Worm (Caenorhabditis elegans) whole organism, mixed stage, embryonic: ENCODE measurements around the gene bmk-1.

ENCODE experiments used
- blmp-1 ChIP-seq: fragments of 150-350 bp; optimal IDR thresholded peaks from 2 replicates; lab custom pipeline; 2014; ENCODE audit warnings: missing biosample characterization, missing genetic modification characterization
- lsy-2 ChIP-seq: fragments of 150-350 bp; optimal IDR thresholded peaks from 2 replicates; lab custom pipeline; 2014; ENCODE audit warnings: missing biosample characterization, missing genetic modification characterization
- mab-5 ChIP-seq: fragments of 150-350 bp; optimal IDR thresholded peaks from 2 replicates; lab custom pipeline; 2014; ENCODE audit warnings: missing biosample characterization, missing genetic modification characterization
- nhr-237 ChIP-seq: fragments of 150-350 bp; optimal IDR thresholded peaks from 2 replicates; lab custom pipeline; 2014; ENCODE audit warnings: missing biosample characterization, missing genetic modification characterization
- nhr-28 ChIP-seq: fragments of 150-350 bp; optimal IDR thresholded peaks from 2 replicates; lab custom pipeline; 2014; ENCODE audit warnings: missing biosample characterization, missing genetic modification characterization
- nhr-76 ChIP-seq: sonication (generic microtip); optimal IDR thresholded peaks from 2 replicates; lab custom pipeline; 2017; ENCODE audit warnings: missing biosample characterization, missing genetic modification characterization
- pha-4 ChIP-seq: fragments of 150-350 bp; optimal IDR thresholded peaks from 2 replicates; lab custom pipeline; 2018; ENCODE audit warnings: missing biosample characterization, missing genetic modification reagents, missing genetic modification characterization
- snpc-4 ChIP-seq: fragments of 150-350 bp; optimal IDR thresholded peaks from 2 replicates; lab custom pipeline; 2014; ENCODE audit warnings: missing biosample characterization, missing genetic modification characterization
- tbx-8 ChIP-seq: fragments of 200-800 bp; sonication (Bioruptor generic); optimal IDR thresholded peaks from 2 replicates; lab custom pipeline; 2018; ENCODE audit warnings: mild to moderate bottlenecking, missing genetic modification characterization, moderate library complexity, missing compliant biosample characterization
- ztf-11 ChIP-seq: fragments of 150-350 bp; optimal IDR thresholded peaks from 2 replicates; lab custom pipeline; 2014; ENCODE audit warnings: missing biosample characterization, missing genetic modification characterization

ce11 chrV:14436195-14436594 is 20.6 kb downstream of the bmk-1 start:
- TF ChIP-seq nhr-28 (tag; lab: Kevin White, UChicago): no peak
- TF ChIP-seq nhr-237 (tag; lab: Kevin White, UChicago): no peak
- TF ChIP-seq lsy-2 (tag; lab: Kevin White, UChicago): no peak
- no peak for TF ChIP-seq mab-5 (tag; lab: Kevin White, UChicago)
- TF ChIP-seq tbx-8 (GFP tag; lab: Kevin White, UChicago): no peak
- no peak for TF ChIP-seq snpc-4
- no peak for TF ChIP-seq nhr-76
- no peak for TF ChIP-seq pha-4 (tag; lab: Kevin White, UChicago)
- TF ChIP-seq blmp-1 (tag; lab: Kevin White, UChicago): no peak
- no peak for TF ChIP-seq ztf-11 (tag; lab: Kevin White, UChicago)
